Worm (Caenorhabditis elegans): ENCODE data around the gene H06A10.1.

H06A10.1 gene

DNA sequence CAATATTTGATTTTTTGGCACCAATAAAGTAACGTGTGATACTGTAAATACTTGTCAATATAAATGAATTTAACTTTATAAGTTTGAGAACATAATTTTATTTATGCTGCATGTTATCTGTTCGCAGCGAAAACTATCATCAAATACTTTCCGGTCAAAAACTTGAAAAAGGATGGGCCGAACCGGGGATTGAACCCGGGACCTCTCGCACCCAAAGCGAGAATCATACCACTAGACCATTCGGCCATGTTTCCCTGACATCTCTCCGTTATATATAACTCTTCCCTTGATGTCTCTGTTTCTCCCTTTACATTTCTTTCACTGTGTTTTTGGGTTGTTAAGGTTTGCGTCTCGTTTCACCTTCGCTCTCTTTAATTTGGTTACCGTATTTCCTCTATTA, 4.5 kb downstream of the H06A10.1 start (continued):
- TF ChIP-seq Y105C5A.15 (GFP tag; IDR thresholded peaks at IDR 0.05), result 0 out of 2 replicates have a peak, but pooled peaks have one; percentile 32
- TF ChIP-seq snpc-4 (tag; optimal IDR thresholded peaks at IDR 0.05), result no peak
- no peak for TF ChIP-seq egl-27 (tag; optimal IDR thresholded peaks at IDR 0.05)
- TF ChIP-seq attf-4 (tag; optimal IDR thresholded peaks at IDR 0.05), result no peak
- TF ChIP-seq lin-29 (GFP tag; IDR thresholded peaks at IDR 0.05), result peak; percentile 64; the same call in 1 of the 2 replicates
- 0 out of 2 replicates have a peak, but pooled peaks have one; percentile 44 for TF ChIP-seq mxl-2 (GFP tag; conservative IDR thresholded peaks at IDR 0.05)
- peak; percentile 76 for TF ChIP-seq madf-9 (GFP tag; conservative IDR thresholded peaks at IDR 0.05)
- TF ChIP-seq dpl-1 (GFP tag; optimal IDR thresholded peaks at IDR 0.05), result peak; percentile 0
- peak; percentile 19 for TF ChIP-seq jun-1 (tag; optimal IDR thresholded peaks at IDR 0.05)
- no peak for TF ChIP-seq lin-39 (tag; optimal IDR thresholded peaks at IDR 0.05)
- TF ChIP-seq nhr-11 (tag; optimal IDR thresholded peaks at IDR 0.05), result peak; percentile 49
- TF ChIP-seq sdz-12 (GFP tag; optimal IDR thresholded peaks at IDR 0.05), result peak; percentile 7
- no peak for TF ChIP-seq daf-19 (GFP tag; conservative IDR thresholded peaks at IDR 0.05)
- TF ChIP-seq pqm-1 (tag; optimal IDR thresholded peaks at IDR 0.05), result no peak
- 0 out of 2 replicates have a peak, but pooled peaks have one; percentile 23 for TF ChIP-seq dmd-9 (GFP tag; IDR thresholded peaks at IDR 0.05)
- no peak for TF ChIP-seq ceh-82 (tag; optimal IDR thresholded peaks at IDR 0.05)
- TF ChIP-seq F26F4.8 (GFP tag; conservative IDR thresholded peaks at IDR 0.05), result peak; percentile 91
- peak; percentile 55 for TF ChIP-seq nhr-6 (tag; optimal IDR thresholded peaks at IDR 0.05)
- TF ChIP-seq unc-130 (GFP tag; optimal IDR thresholded peaks at IDR 0.05), result peak; percentile 54
- peak; percentile 90 for TF ChIP-seq vab-7 (GFP tag; IDR thresholded peaks at IDR 0.05)
- TF ChIP-seq saeg-2 (GFP tag; IDR thresholded peaks at IDR 0.05), result no peak
- no peak for TF ChIP-seq R02D3.7 (tag; optimal IDR thresholded peaks at IDR 0.05)
- TF ChIP-seq nhr-42 (GFP tag; IDR thresholded peaks at IDR 0.05), result peak; percentile 59; the same call in 1 of the 2 replicates
- no peak for TF ChIP-seq ceh-28 (tag; optimal IDR thresholded peaks at IDR 0.05)
- peak; percentile 57 for TF ChIP-seq zip-2 (tag; optimal IDR thresholded peaks at IDR 0.05)
- TF ChIP-seq rbr-2 (tag; optimal IDR thresholded peaks at IDR 0.05), result peak; percentile 68
- no peak for TF ChIP-seq cey-2 (tag; optimal IDR thresholded peaks at IDR 0.05; ENCODE audit: borderline replicate concordance, insufficient read depth)
- peak; percentile 69 for TF ChIP-seq dmd-6 (GFP tag; IDR thresholded peaks at IDR 0.05)
- TF ChIP-seq T26A8.4 (GFP tag; IDR thresholded peaks at IDR 0.05), result peak; percentile 83
- TF ChIP-seq dve-1 (tag; optimal IDR thresholded peaks at IDR 0.05; ENCODE audit: insufficient read depth), result peak; percentile 21
- peak; percentile 64 for TF ChIP-seq spr-1 (tag; optimal IDR thresholded peaks at IDR 0.05)
- TF ChIP-seq nhr-48 (tag; optimal IDR thresholded peaks at IDR 0.05), result peak; percentile 69
- TF ChIP-seq nhr-237 (tag; optimal IDR thresholded peaks at IDR 0.05), result no peak
- no peak for TF ChIP-seq lin-15B (tag; optimal IDR thresholded peaks at IDR 0.05)
- TF ChIP-seq ztf-7 (tag; optimal IDR thresholded peaks at IDR 0.05), result peak; percentile 36
- TF ChIP-seq hlh-30 (tag; optimal IDR thresholded peaks at IDR 0.05; ENCODE audit: insufficient read depth), result peak; percentile 27
- TF ChIP-seq pha-4 (GFP tag; IDR thresholded peaks at IDR 0.05), result peak; percentile 89; the same call in 1 of the 2 replicates
- TF ChIP-seq pha-4 (tag; optimal IDR thresholded peaks at IDR 0.05), result no peak
- no peak for TF ChIP-seq fkh-10 (GFP tag; optimal IDR thresholded peaks at IDR 0.05)
- peak; percentile 55 for TF ChIP-seq hlh-11 (tag; optimal IDR thresholded peaks at IDR 0.05)
- TF ChIP-seq D1046.2 (GFP tag; IDR thresholded peaks at IDR 0.05), result peak; percentile 83; the same call in 1 of the 2 replicates
- no peak for TF ChIP-seq daf-12 (tag; optimal IDR thresholded peaks at IDR 0.05)
- TF ChIP-seq nhr-77 (tag; optimal IDR thresholded peaks at IDR 0.05), result no peak
- TF ChIP-seq lin-38 (GFP tag; IDR thresholded peaks at IDR 0.05), result peak; percentile 76
- TF ChIP-seq Y48G9A.11 (GFP tag; IDR thresholded peaks at IDR 0.05), result 0 out of 2 replicates have a peak, but pooled peaks have one; percentile 49
- TF ChIP-seq zag-1 (tag; optimal IDR thresholded peaks at IDR 0.05), result no peak
- TF ChIP-seq mes-2 (tag; optimal IDR thresholded peaks at IDR 0.05; ENCODE audit: poor library complexity, severe bottlenecking), result peak; percentile 77
- no peak for TF ChIP-seq set-16 (GFP tag; IDR thresholded peaks at IDR 0.05)
- TF ChIP-seq ceh-62 (tag; optimal IDR thresholded peaks at IDR 0.05), result no peak
- TF ChIP-seq lir-3 (tag; optimal IDR thresholded peaks at IDR 0.05), result peak; percentile 71
- TF ChIP-seq Y5F2A.4 (GFP tag; optimal IDR thresholded peaks at IDR 0.05), result no peak
- TF ChIP-seq aly-2 (tag; optimal IDR thresholded peaks at IDR 0.05), result no peak
